Fruit fly (Drosophila melanogaster): ENCODE measurements around the gene tin.

DNA sequence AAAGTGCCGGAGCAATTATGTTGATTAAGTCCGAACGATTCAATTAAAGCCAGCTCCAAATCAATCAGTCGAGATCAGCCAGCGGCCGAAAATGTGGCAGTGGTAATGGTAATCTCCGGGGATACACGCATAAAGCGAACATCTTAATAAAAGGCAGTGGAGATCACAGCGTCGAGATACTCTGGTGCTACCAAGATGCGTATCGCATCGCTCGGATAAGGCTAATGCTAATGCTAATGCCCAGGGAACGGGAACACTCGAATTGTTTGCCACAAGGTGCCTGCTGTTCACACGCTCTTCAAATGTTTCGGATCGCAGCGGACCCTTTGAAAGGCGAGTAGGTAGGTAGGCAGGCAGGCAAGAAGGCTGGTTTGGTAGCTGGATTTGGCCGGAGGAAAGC lies 35.4 kb downstream of the tin start:
- no peak for TF ChIP-seq fru (GFP tag; optimal IDR thresholded peaks at IDR 0.05)
- TF ChIP-seq Sp1 (GFP tag; optimal IDR thresholded peaks at IDR 0.05) = no peak
- TF ChIP-seq N (GFP tag; optimal IDR thresholded peaks at IDR 0.05) = no peak
- no peak for TF ChIP-seq dsf (GFP tag; optimal IDR thresholded peaks at IDR 0.05; ENCODE audit: borderline replicate concordance)
- no peak for TF ChIP-seq HLH106 (tag; optimal IDR thresholded peaks at IDR 0.05)
- no peak for TF ChIP-seq jim (GFP tag; optimal IDR thresholded peaks at IDR 0.05)
- no peak for TF ChIP-seq h (GFP tag; optimal IDR thresholded peaks at IDR 0.05)
- TF ChIP-seq Dfd (GFP tag; optimal IDR thresholded peaks at IDR 0.05) = no peak
- TF ChIP-seq br (GFP tag; optimal IDR thresholded peaks at IDR 0.05) = no peak
- no peak for TF ChIP-seq Mio (GFP tag; optimal IDR thresholded peaks at IDR 0.05)
- no peak for TF ChIP-seq Hr78 (GFP tag; optimal IDR thresholded peaks at IDR 0.05)

All from whole organism, wandering third instar larva.